Worm (Caenorhabditis elegans): ENCODE results near the gene ZK662.2.

ce11 chrX:15675622-15676021 is 20.9 kb upstream of the ZK662.2 start, which contains the start of gene F59D12.2:
- TF ChIP-seq ref-1 (GFP tag; conservative IDR thresholded peaks at IDR 0.05) (no peak), flt-1 (GFP tag; IDR thresholded peaks at IDR 0.05) (no peak), med-1 (GFP tag; optimal IDR thresholded peaks at IDR 0.05; ENCODE audit: insufficient read depth) (no peak), cog-1 (tag; optimal IDR thresholded peaks at IDR 0.05) (no peak)
